Worm (Caenorhabditis elegans) whole organism, L2 larva: ENCODE data around the gene C32H11.4.

ENCODE experiments used
- ama-1 ChIP-seq: fragments of 150-350 bp; optimal IDR thresholded peaks from 2 replicates; lab custom pipeline; 2018; ENCODE audit warnings: inconsistent platforms
- ceh-82 ChIP-seq: fragments of 150-350 bp; optimal IDR thresholded peaks from 2 replicates; lab custom pipeline; 2014; ENCODE audit warnings: missing biosample characterization, missing genetic modification characterization
- dmd-4 ChIP-seq: sonication (generic microtip); optimal IDR thresholded peaks from 2 replicates; lab custom pipeline; 2017; ENCODE audit warnings: missing biosample characterization, missing genetic modification characterization
- egl-27 ChIP-seq: sonication (generic microtip); optimal IDR thresholded peaks from 3 replicates; lab custom pipeline; 2017; ENCODE audit warnings: missing biosample characterization, missing genetic modification reagents, missing genetic modification characterization
- elt-1 ChIP-seq: fragments of 150-350 bp; optimal IDR thresholded peaks from 2 replicates; lab custom pipeline; 2014; ENCODE audit warnings: missing biosample characterization, missing genetic modification characterization
- elt-3 ChIP-seq: sonication (generic microtip); optimal IDR thresholded peaks from 2 replicates; lab custom pipeline; 2017; ENCODE audit warnings: missing biosample characterization, missing genetic modification characterization
- mab-5 ChIP-seq: fragments of 150-350 bp; optimal IDR thresholded peaks from 2 replicates; lab custom pipeline; 2014; ENCODE audit warnings: missing biosample characterization, missing genetic modification characterization
- mdl-1 ChIP-seq, 2 experiments: fragments of 150-350 bp in 1 of 2; sonication (generic microtip) in 1 of 2; optimal IDR thresholded peaks; 2 replicates each; lab custom pipeline; 2017; ENCODE audit warnings: missing biosample characterization in 2 of 2, missing genetic modification characterization in 2 of 2
- nhr-10 ChIP-seq: sonication (generic microtip); optimal IDR thresholded peaks from 2 replicates; lab custom pipeline; 2017; ENCODE audit warnings: missing biosample characterization, missing genetic modification characterization
- nhr-11 ChIP-seq: fragments of 150-350 bp; optimal IDR thresholded peaks from 2 replicates; lab custom pipeline; 2014; ENCODE audit warnings: missing biosample characterization, missing genetic modification characterization
- nhr-25 ChIP-seq: fragments of 150-350 bp; sonication (generic microtip); optimal IDR thresholded peaks from 3 replicates; lab custom pipeline; 2014; ENCODE audit warnings: missing biosample characterization, missing genetic modification characterization
- sma-9 ChIP-seq, 2 experiments: fragments of 150-350 bp in 1 of 2; sonication (generic microtip) in 1 of 2; optimal IDR thresholded peaks; 2 replicates each; lab custom pipeline; 2014 to 2016; ENCODE audit warnings: missing genetic modification characterization in 2 of 2, mild to moderate bottlenecking in 1 of 2, missing biosample characterization in 1 of 2, missing compliant biosample characterization in 1 of 2, missing genetic modification reagents in 1 of 2, moderate library complexity in 1 of 2
- snpc-4 ChIP-seq: fragments of 150-350 bp; optimal IDR thresholded peaks from 2 replicates; lab custom pipeline; 2014; ENCODE audit warnings: missing biosample characterization, missing genetic modification characterization
- zag-1 ChIP-seq: fragments of 150-350 bp; optimal IDR thresholded peaks from 2 replicates; lab custom pipeline; 2014; ENCODE audit warnings: missing biosample characterization, missing genetic modification characterization

DNA sequence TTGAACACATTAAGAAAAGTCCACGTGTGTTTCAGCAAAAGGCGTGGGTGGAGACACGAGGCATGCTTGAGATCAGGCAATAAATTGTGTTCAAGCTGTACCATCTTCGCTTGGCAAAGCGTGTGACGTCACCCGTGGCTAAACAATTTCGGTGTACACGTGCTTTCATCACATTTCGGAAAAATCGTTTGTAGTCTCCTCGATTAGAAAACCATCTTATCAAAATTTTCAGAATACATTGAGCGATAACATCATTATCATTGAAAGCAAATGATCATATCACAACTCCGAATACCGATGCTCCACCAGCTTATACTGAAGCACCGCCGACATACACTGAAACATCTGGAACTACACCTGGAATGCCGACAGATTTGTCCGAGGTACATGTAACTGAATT lies 19.5 kb upstream of the C32H11.4 start:
- TF ChIP-seq egl-27, result no peak
- no peak for TF ChIP-seq zag-1
- TF ChIP-seq snpc-4 (tag; lab: Kevin White, UChicago), result no peak
- no peak for TF ChIP-seq elt-1 (tag; lab: Kevin White, UChicago)
- TF ChIP-seq nhr-11 (tag; lab: Kevin White, UChicago), result no peak
- TF ChIP-seq elt-3 (tag; lab: Kevin White, UChicago), result no peak
- TF ChIP-seq nhr-10 (tag; lab: Kevin White, UChicago), result no peak
- no peak for TF ChIP-seq mdl-1 (tag; optimal IDR thresholded peaks at IDR 0.05; lab: Kevin White, UChicago)
- TF ChIP-seq ceh-82 (tag; lab: Kevin White, UChicago), result no peak
- TF ChIP-seq dmd-4 (tag; lab: Kevin White, UChicago), result no peak
- no peak for TF ChIP-seq ama-1 (lab: Kevin White, UChicago)
- no peak for TF ChIP-seq mab-5 (tag; lab: Kevin White, UChicago)
- peak; percentile 39 for TF ChIP-seq sma-9 (GFP tag; optimal IDR thresholded peaks at IDR 0.05; lab: Kevin White, UChicago)
- no peak for TF ChIP-seq sma-9 (tag; optimal IDR thresholded peaks at IDR 0.05; lab: Kevin White, UChicago)
- TF ChIP-seq nhr-25, result no peak
